Fruit fly (Drosophila melanogaster) whole organism, embryonic: ENCODE results near the gene CG31797.

Experiments
- CG7372 ChIP-seq: fragments of 200-800 bp; sonication (Bioruptor generic); IDR thresholded peaks from 2 replicates; pipeline ENCODE4 v1.3.6; 2022; ENCODE audit warnings: missing biosample characterization, missing genetic modification characterization
- ERR ChIP-seq: fragments of 200-800 bp; sonication (Bioruptor generic); optimal IDR thresholded peaks from 2 replicates; lab custom pipeline; 2016; ENCODE audit warnings: missing biosample characterization, missing genetic modification characterization

- TF ChIP-seq ERR (GFP tag; lab: Kevin White, UChicago) (no peak), CG7372 (no peak)
Observed at dm6 chr2L:19254079-19254478, 8.0 kb downstream of the CG31797 start.
